Fruit fly (Drosophila melanogaster): ENCODE data around the gene SA1.
A peak's percentile ranks its signal among the peaks of the same experiment; 100 is the strongest.

Gene SA1

DNA sequence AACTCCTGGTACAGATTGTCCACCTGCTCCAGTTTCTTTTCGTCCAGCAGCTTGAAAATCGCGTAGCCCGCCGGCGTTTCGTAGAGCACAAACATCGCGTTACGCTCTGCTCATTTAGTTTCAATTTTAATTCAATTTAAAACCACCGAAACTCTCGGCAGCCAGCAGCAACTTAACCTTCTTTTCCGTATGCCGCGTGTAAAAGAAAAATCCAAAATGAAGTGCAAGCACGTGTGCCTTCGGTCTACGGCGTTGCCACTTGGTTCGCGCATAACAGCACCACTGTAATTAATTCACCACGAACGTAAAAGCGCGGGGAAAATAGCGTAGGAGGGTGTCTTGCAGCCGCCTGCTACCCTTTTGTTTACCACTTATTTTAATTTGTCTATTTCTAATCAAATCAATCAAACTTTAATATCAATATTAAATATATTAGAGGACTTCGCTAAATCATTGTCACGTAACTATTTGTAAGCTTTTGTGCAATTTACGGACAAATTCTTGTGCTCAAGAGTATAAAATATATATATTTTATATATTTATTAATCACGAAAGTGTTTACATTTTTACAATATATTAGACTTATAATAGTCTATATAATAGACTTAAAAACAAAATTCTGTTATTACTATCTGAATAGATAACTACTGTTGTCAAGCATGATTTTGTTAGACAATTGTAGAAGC, 31.6 kb upstream of the SA1 start, which contains the start of gene nop5 (continued):
- peak; percentile 34 for TF ChIP-seq org-1 (GFP tag; optimal IDR thresholded peaks at IDR 0.05)
- TF ChIP-seq cad (GFP tag; optimal IDR thresholded peaks at IDR 0.05) = no peak
- TF ChIP-seq yki (optimal IDR thresholded peaks at IDR 0.05) = no peak
- peak; percentile 33 for TF ChIP-seq CG2116 (GFP tag; optimal IDR thresholded peaks at IDR 0.05)
- no peak for TF ChIP-seq z (GFP tag; IDR thresholded peaks at IDR 0.05)
- no peak for TF ChIP-seq CG11696 (GFP tag; IDR thresholded peaks at IDR 0.05)
- TF ChIP-seq PHDP (tag; optimal IDR thresholded peaks at IDR 0.05) = peak; percentile 36
- peak; percentile 93 for TF ChIP-seq YL-1 (GFP tag; optimal IDR thresholded peaks at IDR 0.05)
- no peak for TF ChIP-seq CG14667 (GFP tag; IDR thresholded peaks at IDR 0.05)
- TF ChIP-seq slou (GFP tag; optimal IDR thresholded peaks at IDR 0.05) = no peak
- peak; percentile 79 for TF ChIP-seq CG6765 (GFP tag; optimal IDR thresholded peaks at IDR 0.05)
- TF ChIP-seq inv (GFP tag; IDR thresholded peaks at IDR 0.05; ENCODE audit: partially characterized antibody) = no peak
- TF ChIP-seq CG9437 (GFP tag; optimal IDR thresholded peaks at IDR 0.05) = peak; percentile 81
- no peak for TF ChIP-seq pita (GFP tag; optimal IDR thresholded peaks at IDR 0.05)
- no peak for TF ChIP-seq dmrt99B (tag; optimal IDR thresholded peaks at IDR 0.05)
- TF ChIP-seq CG11456 (GFP tag; IDR thresholded peaks at IDR 0.05) = 0 out of 3 replicates have a peak, but pooled peaks have one; percentile 8
- TF ChIP-seq CG32532 (GFP tag; IDR thresholded peaks at IDR 0.05) = 0 out of 2 replicates have a peak, but pooled peaks have one; percentile 22
- no peak for TF ChIP-seq H2.0 (GFP tag; IDR thresholded peaks at IDR 0.05)
- no peak for TF ChIP-seq emc (GFP tag; optimal IDR thresholded peaks at IDR 0.05)
- TF ChIP-seq NFAT (GFP tag; IDR thresholded peaks at IDR 0.05) = 0 out of 2 replicates have a peak, but pooled peaks have one; percentile 30
- TF ChIP-seq Trl (optimal IDR thresholded peaks at IDR 0.05) = no peak
- TF ChIP-seq Trl (GFP tag; optimal IDR thresholded peaks at IDR 0.05) = no peak
- TF ChIP-seq Chrac-16 (GFP tag; optimal IDR thresholded peaks at IDR 0.05) = peak; percentile 33
- no peak for TF ChIP-seq Lhr (GFP tag; optimal IDR thresholded peaks at IDR 0.05)
- TF ChIP-seq wek (GFP tag; optimal IDR thresholded peaks at IDR 0.05) = no peak
- TF ChIP-seq CG34376 (GFP tag; optimal IDR thresholded peaks at IDR 0.05) = peak; percentile 33
- TF ChIP-seq H15 (GFP tag; IDR thresholded peaks at IDR 0.05) = 0 out of 3 replicates have a peak, but pooled peaks have one; percentile 44
- TF ChIP-seq CG13287 (GFP tag; IDR thresholded peaks at IDR 0.05; ENCODE audit: partially characterized antibody) = peak; percentile 30; the same call in 1 of the 2 replicates
- no peak for TF ChIP-seq esg (GFP tag; conservative IDR thresholded peaks at IDR 0.05)
- TF ChIP-seq Abd-B (GFP tag; optimal IDR thresholded peaks at IDR 0.05) = no peak
- TF ChIP-seq Nf-YC (tag; optimal IDR thresholded peaks at IDR 0.05) = peak; percentile 82
- peak; percentile 71 for TF ChIP-seq Dek (tag; optimal IDR thresholded peaks at IDR 0.05)
- no peak for TF ChIP-seq CG4854 (GFP tag; optimal IDR thresholded peaks at IDR 0.05)
- no peak for TF ChIP-seq Doc3 (GFP tag; IDR thresholded peaks at IDR 0.05; ENCODE audit: partially characterized antibody)
- TF ChIP-seq CG10321 (GFP tag; IDR thresholded peaks at IDR 0.05) = no peak
- no peak for TF ChIP-seq tup (GFP tag; optimal IDR thresholded peaks at IDR 0.05)
- TF ChIP-seq shn (GFP tag; optimal IDR thresholded peaks at IDR 0.05) = no peak
- TF ChIP-seq CG12236 (GFP tag; optimal IDR thresholded peaks at IDR 0.05) = no peak
- TF ChIP-seq maf-S (GFP tag; optimal IDR thresholded peaks at IDR 0.05) = no peak
- TF ChIP-seq dati (GFP tag; IDR thresholded peaks at IDR 0.05) = no peak
- TF ChIP-seq lmd (GFP tag; IDR thresholded peaks at IDR 0.05) = peak; percentile 37; the same call in 1 of the 2 replicates
- no peak for TF ChIP-seq CG31388 (GFP tag; optimal IDR thresholded peaks at IDR 0.05)
- no peak for TF ChIP-seq E2f2 (GFP tag; IDR thresholded peaks at IDR 0.05)
- peak; percentile 85 for TF ChIP-seq gem (tag; optimal IDR thresholded peaks at IDR 0.05)
- TF ChIP-seq CG6791 (GFP tag; IDR thresholded peaks at IDR 0.05; ENCODE audit: partially characterized antibody) = 0 out of 3 replicates have a peak, but pooled peaks have one; percentile 31
- TF ChIP-seq Usf (GFP tag; optimal IDR thresholded peaks at IDR 0.05) = peak; percentile 59
- TF ChIP-seq CG12104 (GFP tag; optimal IDR thresholded peaks at IDR 0.05) = peak; percentile 63
- no peak for TF ChIP-seq B-H1 (GFP tag; IDR thresholded peaks at IDR 0.05)
- TF ChIP-seq peb (GFP tag; IDR thresholded peaks at IDR 0.05) = no peak
- no peak for TF ChIP-seq CHES-1-like (GFP tag; optimal IDR thresholded peaks at IDR 0.05)
- no peak for TF ChIP-seq zen2 (GFP tag; IDR thresholded peaks at IDR 0.05; ENCODE audit: partially characterized antibody)

Data from whole organism, embryonic.